Fruit fly (Drosophila melanogaster): ENCODE measurements around the gene Cp7Fa.

DNA sequence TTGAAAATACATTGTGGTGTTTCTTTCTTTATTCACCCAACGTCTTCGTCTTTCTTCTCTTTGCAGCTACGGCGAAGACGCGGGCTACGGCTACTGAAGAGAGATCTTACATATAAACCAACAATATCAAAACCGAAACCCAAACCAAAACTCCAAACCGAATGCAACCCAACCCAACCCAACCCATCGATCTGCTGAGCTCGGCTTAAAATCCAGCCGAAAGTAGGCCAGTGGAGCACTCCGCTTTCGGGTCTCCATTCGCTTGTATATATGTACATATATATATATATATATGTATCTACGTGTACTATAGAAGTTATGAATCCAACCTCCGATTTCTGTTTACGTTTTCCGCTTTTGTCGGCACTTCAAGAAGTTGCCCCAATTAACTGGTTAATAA, 5.0 kb downstream of the Cp7Fa start:
- TF ChIP-seq CG8478 (optimal IDR thresholded peaks at IDR 0.05) (no peak), CTCF (optimal IDR thresholded peaks at IDR 0.05) (no peak)
